Worm (Caenorhabditis elegans) whole organism, L1 larva: ENCODE results near the gene F11A5.17.

Source experiments
- aha-1 ChIP-seq: fragments of 150-350 bp; optimal IDR thresholded peaks from 2 replicates; lab custom pipeline; 2014; ENCODE audit warnings: missing biosample characterization, missing genetic modification characterization
- alr-1 ChIP-seq: fragments of 200-800 bp; sonication (Bioruptor generic); optimal IDR thresholded peaks from 2 replicates; lab custom pipeline; 2018; ENCODE audit warnings: borderline replicate concordance, mild to moderate bottlenecking, missing genetic modification characterization, missing compliant biosample characterization
- blmp-1 ChIP-seq: fragments of 150-350 bp; optimal IDR thresholded peaks from 2 replicates; lab custom pipeline; 2014; ENCODE audit warnings: missing biosample characterization, missing genetic modification characterization
- ceh-8 ChIP-seq: fragments of 200-800 bp; sonication (Bioruptor generic); optimal IDR thresholded peaks from 2 replicates; lab custom pipeline; 2018; ENCODE audit warnings: mild to moderate bottlenecking, missing genetic modification characterization, moderate library complexity, missing compliant biosample characterization
- dsc-1 ChIP-seq: sonication (generic microtip); optimal IDR thresholded peaks from 2 replicates; lab custom pipeline; 2016; ENCODE audit warnings: mild to moderate bottlenecking, missing genetic modification characterization, missing compliant biosample characterization
- egl-13 ChIP-seq: sonication (generic microtip); optimal IDR thresholded peaks from 2 replicates; lab custom pipeline; 2016; ENCODE audit warnings: missing genotype, missing genetic modification reagents, missing genetic modification characterization, missing compliant biosample characterization
- fkh-4 ChIP-seq: sonication (generic microtip); optimal IDR thresholded peaks from 2 replicates; lab custom pipeline; 2016; ENCODE audit warnings: missing compliant biosample characterization, missing genetic modification characterization, borderline replicate concordance
- hlh-17 ChIP-seq: fragments of 200-800 bp; sonication (Bioruptor generic); optimal IDR thresholded peaks from 2 replicates; lab custom pipeline; 2018; ENCODE audit warnings: missing genetic modification characterization, mild to moderate bottlenecking, missing compliant biosample characterization, moderate library complexity, borderline replicate concordance
- isw-1 ChIP-seq: fragments of 200-800 bp; sonication (Bioruptor generic); IDR thresholded peaks from 2 replicates; pipeline ENCODE4 v1.3.6; 2022; ENCODE audit warnings: missing genetic modification characterization, missing compliant biosample characterization
- jun-1 ChIP-seq: fragments of 150-350 bp; optimal IDR thresholded peaks from 2 replicates; lab custom pipeline; 2014; ENCODE audit warnings: missing biosample characterization, missing genetic modification reagents, missing genetic modification characterization
- mdl-1 ChIP-seq, 2 experiments: fragments of 150-350 bp; optimal IDR thresholded peaks; 2 replicates each; lab custom pipeline; 2014 to 2017; ENCODE audit warnings: missing biosample characterization in 2 of 2, missing genetic modification characterization in 2 of 2, inconsistent platforms in 1 of 2
- mef-2 ChIP-seq: fragments of 150-350 bp; optimal IDR thresholded peaks from 2 replicates; lab custom pipeline; 2014; ENCODE audit warnings: missing biosample characterization, missing genetic modification characterization
- nhr-12 ChIP-seq: sonication (generic microtip); optimal IDR thresholded peaks from 2 replicates; lab custom pipeline; 2017; ENCODE audit warnings: missing biosample characterization, missing genetic modification characterization
- nhr-19 ChIP-seq: fragments of 200-800 bp; sonication (Bioruptor generic); conservative IDR thresholded peaks from 2 replicates; pipeline ENCODE4 v1.3.6; 2022; ENCODE audit warnings: missing genetic modification characterization, missing compliant biosample characterization
- nhr-71 ChIP-seq: sonication (generic microtip); optimal IDR thresholded peaks from 2 replicates; lab custom pipeline; 2016; ENCODE audit warnings: mild to moderate bottlenecking, missing genetic modification characterization, moderate library complexity, missing compliant biosample characterization
- nhr-77 ChIP-seq: fragments of 150-350 bp; optimal IDR thresholded peaks from 2 replicates; lab custom pipeline; 2014; ENCODE audit warnings: missing biosample characterization, missing genetic modification characterization
- snu-23 ChIP-seq: sonication (generic microtip); optimal IDR thresholded peaks from 2 replicates; lab custom pipeline; 2016; ENCODE audit warnings: missing genetic modification characterization, missing compliant biosample characterization
- sox-4 ChIP-seq: sonication (generic microtip); optimal IDR thresholded peaks from 2 replicates; lab custom pipeline; 2016; ENCODE audit warnings: missing genetic modification characterization, missing compliant biosample characterization
- sup-37 ChIP-seq: fragments of 200-800 bp; sonication (Bioruptor generic); optimal IDR thresholded peaks from 2 replicates; lab custom pipeline; 2018; ENCODE audit warnings: mild to moderate bottlenecking, missing genetic modification characterization, missing compliant biosample characterization
- unc-62 ChIP-seq: fragments of 150-350 bp; optimal IDR thresholded peaks from 2 replicates; lab custom pipeline; 2014; ENCODE audit warnings: missing biosample characterization, missing genetic modification reagents, missing genetic modification characterization
- xbp-1 ChIP-seq: sonication (generic microtip); optimal IDR thresholded peaks from 2 replicates; lab custom pipeline; 2016; ENCODE audit warnings: missing genetic modification characterization, missing compliant biosample characterization

Gene F11A5.17

ce11 chrV:16246579-16246978 is 44.7 kb downstream of the F11A5.17 start, which contains the start of gene srh-95:
TSS of gene srh-95 (plus strand) at chrV:16246879.
- TF ChIP-seq xbp-1, result no peak
- no peak for TF ChIP-seq alr-1 (tag; lab: Kevin White, UChicago)
- no peak for TF ChIP-seq isw-1 (GFP tag; lab: Robert Waterston, UW)

- TF ChIP-seq egl-13 (no peak), snu-23 (GFP tag; lab: Kevin White, UChicago) (no peak), isw-1 (GFP tag; lab: Robert Waterston, UW) (no peak), sup-37 (GFP tag; lab: Kevin White, UChicago) (no peak), sox-4 (tag; lab: Kevin White, UChicago) (no peak), nhr-19 (GFP tag; lab: Robert Waterston, UW) (no peak), mdl-1 (tag; optimal IDR thresholded peaks at IDR 0.05; lab: Kevin White, UChicago) (no peak), alr-1 (tag; lab: Kevin White, UChicago) (no peak), fkh-4 (tag; lab: Kevin White, UChicago) (no peak), unc-62 (no peak), hlh-17 (GFP tag; lab: Kevin White, UChicago) (no peak), aha-1 (tag; lab: Kevin White, UChicago) (no peak), ceh-8 (GFP tag; lab: Kevin White, UChicago) (no peak), nhr-77 (tag; lab: Kevin White, UChicago) (no peak), dsc-1 (tag; lab: Kevin White, UChicago) (no peak), jun-1 (no peak), nhr-71 (tag; lab: Kevin White, UChicago) (no peak), nhr-12 (no peak), blmp-1 (no peak), mef-2 (no peak)
Observed at ce11 chrV:16249105-16249504, 47.3 kb downstream of the F11A5.17 start.
